Worm (Caenorhabditis elegans) whole organism, L4 larva: ENCODE results near the gene mrps-5.

Experiments used
- F10B5.3 ChIP-seq: sonication (generic microtip); optimal IDR thresholded peaks from 2 replicates; lab custom pipeline; 2016; ENCODE audit warnings: mild to moderate bottlenecking, missing genetic modification characterization, missing compliant biosample characterization
- F37D6.2 ChIP-seq: sonication (generic microtip); optimal IDR thresholded peaks from 2 replicates; lab custom pipeline; 2016; ENCODE audit warnings: mild to moderate bottlenecking, missing genetic modification characterization, missing compliant biosample characterization
- Y105C5A.15 ChIP-seq: fragments of 200-800 bp; sonication (Bioruptor generic); IDR thresholded peaks from 2 replicates; pipeline ENCODE4 v1.3.6; 2022; ENCODE audit warnings: missing genetic modification characterization, missing compliant biosample characterization
- Y75B8A.6 ChIP-seq: fragments of 200-800 bp; sonication (Bioruptor generic); IDR thresholded peaks from 2 replicates; pipeline ENCODE4 v1.3.6; 2022; ENCODE audit warnings: missing genetic modification reagents, missing genetic modification characterization, missing compliant biosample characterization
- aha-1 ChIP-seq: fragments of 150-350 bp; peaks from one replicate; lab custom pipeline; 2014; ENCODE audit warnings: missing biosample characterization, missing genetic modification characterization
- aly-2 ChIP-seq: sonication (generic microtip); optimal IDR thresholded peaks from 2 replicates; lab custom pipeline; 2018; ENCODE audit warnings: missing biosample characterization, missing genetic modification characterization
- ama-1 ChIP-seq: fragments of 150-350 bp; optimal IDR thresholded peaks from 2 replicates; lab custom pipeline; 2014; ENCODE audit warnings: inconsistent platforms, mixed read lengths
- arid-1 ChIP-seq: fragments of 200-800 bp; sonication (Bioruptor generic); conservative IDR thresholded peaks from 2 replicates; pipeline ENCODE4 v1.3.6; 2022; ENCODE audit warnings: missing genetic modification reagents, missing genetic modification characterization, missing compliant biosample characterization
- attf-4 ChIP-seq: sonication (generic microtip); optimal IDR thresholded peaks from 3 replicates; lab custom pipeline; 2017; ENCODE audit warnings: missing biosample characterization, missing genetic modification characterization
- ceh-28 ChIP-seq: fragments of 150-350 bp; optimal IDR thresholded peaks from 2 replicates; lab custom pipeline; 2014; ENCODE audit warnings: missing biosample characterization, missing genetic modification reagents, missing genetic modification characterization
- ceh-62 ChIP-seq: sonication (generic microtip); optimal IDR thresholded peaks from 2 replicates; lab custom pipeline; 2017; ENCODE audit warnings: missing biosample characterization, missing genetic modification characterization
- ces-1 ChIP-seq: fragments of 150-350 bp; sonication (generic microtip); optimal IDR thresholded peaks from 4 replicates; lab custom pipeline; 2014; ENCODE audit warnings: missing biosample characterization, missing genetic modification reagents, missing genetic modification characterization
- daf-12 ChIP-seq: fragments of 150-350 bp; optimal IDR thresholded peaks from 2 replicates; lab custom pipeline; 2014; ENCODE audit warnings: missing biosample characterization, missing genetic modification reagents, missing genetic modification characterization
- daf-16 ChIP-seq, 3 experiments: sonication (generic microtip); optimal IDR thresholded peaks; 2 replicates each; lab custom pipeline; 2016 to 2017; ENCODE audit warnings: missing genetic modification characterization in 3 of 3, missing genetic modification reagents in 3 of 3, mild to moderate bottlenecking in 2 of 3, missing compliant biosample characterization in 2 of 3, missing biosample characterization in 1 of 3, moderate library complexity in 1 of 3
- daf-8 ChIP-seq: fragments of 200-800 bp; sonication (Bioruptor generic); IDR thresholded peaks from 2 replicates; pipeline ENCODE4 v1.3.6; 2022; ENCODE audit warnings: missing genetic modification characterization, missing compliant biosample characterization
- dmd-6 ChIP-seq: fragments of 200-800 bp; sonication (Bioruptor generic); IDR thresholded peaks from 2 replicates; pipeline ENCODE4 v1.3.6; 2022; ENCODE audit warnings: missing genetic modification reagents, missing genetic modification characterization, missing compliant biosample characterization
- dmd-8 ChIP-seq: fragments of 200-800 bp; sonication (Bioruptor generic); IDR thresholded peaks from 2 replicates; pipeline ENCODE4 v1.3.6; 2022; ENCODE audit warnings: missing genetic modification characterization, missing compliant biosample characterization
- duxl-1 ChIP-seq: sonication (generic microtip); optimal IDR thresholded peaks from 2 replicates; lab custom pipeline; 2016; ENCODE audit warnings: mild to moderate bottlenecking, missing genetic modification characterization, moderate library complexity, missing compliant biosample characterization; ENCODE audit not compliant: poor library complexity
- dve-1 ChIP-seq: sonication (generic microtip); optimal IDR thresholded peaks from 2 replicates; lab custom pipeline; 2017; ENCODE audit warnings: antibody characterized with exemption, mild to moderate bottlenecking, missing genetic modification characterization, missing compliant biosample characterization; ENCODE audit not compliant: insufficient read depth
- gei-8 ChIP-seq: fragments of 200-800 bp; sonication (Bioruptor generic); optimal IDR thresholded peaks from 2 replicates; lab custom pipeline; 2018; ENCODE audit warnings: mild to moderate bottlenecking, missing genetic modification characterization, missing compliant biosample characterization
- hlh-11 ChIP-seq: fragments of 200-800 bp; sonication (Bioruptor generic); optimal IDR thresholded peaks from 2 replicates; lab custom pipeline; 2018; ENCODE audit warnings: mild to moderate bottlenecking, missing genetic modification characterization, missing compliant biosample characterization
- hlh-30 ChIP-seq: sonication (generic microtip); optimal IDR thresholded peaks from 2 replicates; lab custom pipeline; 2017; ENCODE audit warnings: antibody characterized with exemption, mild to moderate bottlenecking, missing genetic modification characterization, missing compliant biosample characterization; ENCODE audit not compliant: insufficient read depth
- hmg-1.1 ChIP-seq: fragments of 200-800 bp; sonication (Bioruptor generic); IDR thresholded peaks from 2 replicates; pipeline ENCODE4 v1.3.6; 2022; ENCODE audit warnings: missing genetic modification reagents, missing genetic modification characterization, missing compliant biosample characterization
- lin-39 ChIP-seq: fragments of 150-350 bp; optimal IDR thresholded peaks from 2 replicates; lab custom pipeline; 2014; ENCODE audit warnings: missing biosample characterization, missing genetic modification reagents, missing genetic modification characterization
- lsy-2 ChIP-seq, 2 experiments: fragments of 150-350 bp in 1 of 2; sonication (generic microtip) in 1 of 2; optimal IDR thresholded peaks; 2 replicates each; lab custom pipeline; 2014 to 2017; ENCODE audit warnings: missing biosample characterization in 2 of 2, missing genetic modification characterization in 2 of 2
- mdl-1 ChIP-seq, 2 experiments: fragments of 150-350 bp in 1 of 2; sonication (generic microtip) in 1 of 2; optimal IDR thresholded peaks; 2 replicates each; lab custom pipeline; 2014 to 2017; ENCODE audit warnings: missing biosample characterization in 2 of 2, missing genetic modification characterization in 2 of 2
- mep-1 ChIP-seq: fragments of 150-350 bp; sonication (generic microtip); optimal IDR thresholded peaks from 3 replicates; lab custom pipeline; 2014; ENCODE audit warnings: missing biosample characterization, missing genetic modification characterization
- mes-2 ChIP-seq: sonication (generic microtip); optimal IDR thresholded peaks from 2 replicates; lab custom pipeline; 2016; ENCODE audit warnings: missing genotype, mild to moderate bottlenecking, missing genetic modification characterization, missing compliant biosample characterization; ENCODE audit not compliant: poor library complexity, severe bottlenecking
- nhr-11 ChIP-seq: fragments of 150-350 bp; optimal IDR thresholded peaks from 2 replicates; lab custom pipeline; 2014; ENCODE audit warnings: missing biosample characterization, missing genetic modification characterization
- nhr-237 ChIP-seq: sonication (generic microtip); optimal IDR thresholded peaks from 2 replicates; lab custom pipeline; 2017; ENCODE audit warnings: missing biosample characterization, missing genetic modification characterization
- nhr-25 ChIP-seq: sonication (generic microtip); optimal IDR thresholded peaks from 2 replicates; lab custom pipeline; 2017; ENCODE audit warnings: missing genetic modification characterization, mild to moderate bottlenecking, missing compliant biosample characterization, antibody characterized with exemption, moderate library complexity, borderline replicate concordance; ENCODE audit not compliant: insufficient read depth
- nhr-28 ChIP-seq: fragments of 150-350 bp; optimal IDR thresholded peaks from 2 replicates; lab custom pipeline; 2014; ENCODE audit warnings: missing biosample characterization, missing genetic modification characterization
- nhr-48 ChIP-seq: sonication (generic microtip); optimal IDR thresholded peaks from 2 replicates; lab custom pipeline; 2016; ENCODE audit warnings: mild to moderate bottlenecking, missing genetic modification characterization, missing compliant biosample characterization
- php-3 ChIP-seq: fragments of 200-800 bp; sonication (Bioruptor generic); IDR thresholded peaks from 2 replicates; pipeline ENCODE4 v1.3.6; 2022; ENCODE audit warnings: missing genetic modification reagents, missing genetic modification characterization, missing compliant biosample characterization
- saeg-2 ChIP-seq: fragments of 200-800 bp; sonication (Bioruptor generic); IDR thresholded peaks from 2 replicates; pipeline ENCODE4 v1.3.6; 2022; ENCODE audit warnings: missing genetic modification reagents, missing genetic modification characterization, missing compliant biosample characterization
- sdz-12 ChIP-seq: fragments of 200-800 bp; sonication (Bioruptor generic); optimal IDR thresholded peaks from 2 replicates; lab custom pipeline; 2018; ENCODE audit warnings: mild to moderate bottlenecking, missing genetic modification characterization, missing compliant biosample characterization
- skn-1 ChIP-seq: fragments of 150-350 bp; optimal IDR thresholded peaks from 2 replicates; lab custom pipeline; 2014; ENCODE audit warnings: missing biosample characterization, missing genetic modification characterization
- unc-130 ChIP-seq: sonication (generic microtip); optimal IDR thresholded peaks from 2 replicates; lab custom pipeline; 2016; ENCODE audit warnings: missing genetic modification reagents, missing genetic modification characterization, missing compliant biosample characterization
- unc-39 ChIP-seq: sonication (generic microtip); optimal IDR thresholded peaks from 2 replicates; lab custom pipeline; 2017; ENCODE audit warnings: missing biosample characterization, missing genetic modification characterization
- unc-62 ChIP-seq, 3 experiments: fragments of 150-350 bp in 1 of 3; sonication (generic microtip); optimal IDR thresholded peaks in 2 of 3; peaks in 1 of 3; 1 replicate in 1 of 3; 2 replicates in 2 of 3; lab custom pipeline; 2014 to 2017; ENCODE audit warnings: missing biosample characterization in 3 of 3, missing genetic modification characterization in 3 of 3, missing genetic modification reagents in 3 of 3, missing genotype in 1 of 3
- zfp-2 ChIP-seq: sonication (generic microtip); optimal IDR thresholded peaks from 2 replicates; lab custom pipeline; 2016; ENCODE audit warnings: mild to moderate bottlenecking, missing genetic modification characterization, missing compliant biosample characterization
- ztf-11 ChIP-seq: fragments of 150-350 bp; optimal IDR thresholded peaks from 2 replicates; lab custom pipeline; 2014; ENCODE audit warnings: missing biosample characterization, missing genetic modification characterization
- ztf-7 ChIP-seq: fragments of 150-350 bp; optimal IDR thresholded peaks from 2 replicates; lab custom pipeline; 2014; ENCODE audit warnings: missing biosample characterization, missing genetic modification characterization

Gene mrps-5

DNA sequence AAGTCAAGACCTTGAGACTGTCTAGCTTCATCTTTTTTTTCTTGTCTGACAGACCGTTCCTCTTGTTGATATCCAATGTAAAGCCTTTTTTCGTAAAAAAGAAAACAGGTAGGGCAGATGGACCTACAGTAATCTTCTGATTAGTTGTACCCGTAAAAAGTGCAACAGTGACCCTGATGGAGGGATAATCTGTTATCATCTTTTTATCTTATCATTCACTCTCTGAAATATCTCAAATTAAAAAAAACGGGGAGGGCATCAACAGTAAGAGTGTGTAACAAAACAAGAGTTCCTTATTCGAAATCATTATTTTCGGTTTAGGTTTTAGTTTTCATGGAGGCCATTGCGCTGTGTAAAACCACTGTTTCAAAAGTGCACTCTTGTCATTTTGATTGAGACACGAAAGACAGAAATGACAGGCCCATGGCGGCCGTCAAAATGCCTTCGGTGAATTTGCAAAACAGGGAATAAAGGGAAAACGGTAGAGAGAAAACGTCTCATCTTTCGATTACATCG lies 29.6 kb upstream of the mrps-5 start:
- no peak for TF ChIP-seq hlh-30 (tag; lab: Kevin White, UChicago)
- peak; percentile 68 for TF ChIP-seq nhr-48
- no peak for TF ChIP-seq ama-1
- no peak for TF ChIP-seq saeg-2 (GFP tag; lab: Robert Waterston, UW)
- no peak for TF ChIP-seq ces-1 (GFP tag; lab: Kevin White, UChicago)
- no peak for TF ChIP-seq mdl-1 (tag; optimal IDR thresholded peaks at IDR 0.05; lab: Kevin White, UChicago)
- TF ChIP-seq hlh-11 (tag; lab: Kevin White, UChicago), result peak; percentile 56
- TF ChIP-seq mep-1 (tag; lab: Kevin White, UChicago), result peak; percentile 3
- TF ChIP-seq skn-1 (tag; lab: Kevin White, UChicago), result no peak
- no peak for TF ChIP-seq zfp-2 (tag; lab: Kevin White, UChicago)
- peak in 1 of 2 experiments; percentile 46 for TF ChIP-seq lsy-2 (tag; optimal IDR thresholded peaks at IDR 0.05; lab: Kevin White, UChicago)
- no peak for TF ChIP-seq attf-4
- TF ChIP-seq unc-62 (GFP tag; optimal IDR thresholded peaks at IDR 0.05 in 1 of 2; lab: Kevin White, UChicago), result peak in 1 of 2 experiments; percentile 98
- TF ChIP-seq unc-62 (tag; optimal IDR thresholded peaks at IDR 0.05; lab: Kevin White, UChicago), result no peak
- TF ChIP-seq sdz-12 (GFP tag; lab: Kevin White, UChicago), result no peak
- TF ChIP-seq F10B5.3 (tag; lab: Kevin White, UChicago), result no peak
- no peak for TF ChIP-seq aly-2 (tag; lab: Kevin White, UChicago)
- no peak for TF ChIP-seq duxl-1
- no peak for TF ChIP-seq php-3
- TF ChIP-seq nhr-25 (tag; lab: Kevin White, UChicago), result peak; percentile 72
- no peak for TF ChIP-seq Y105C5A.15 (GFP tag; lab: Robert Waterston, UW)
- TF ChIP-seq F37D6.2 (tag; lab: Kevin White, UChicago), result no peak
- no peak for TF ChIP-seq Y75B8A.6 (GFP tag; lab: Robert Waterston, UW)
- TF ChIP-seq dmd-6 (GFP tag; lab: Robert Waterston, UW), result peak; percentile 49; the same call in 1 of the 2 replicates
- TF ChIP-seq dmd-8 (GFP tag; lab: Robert Waterston, UW), result no peak
- no peak for TF ChIP-seq arid-1 (GFP tag; lab: Robert Waterston, UW)
- TF ChIP-seq daf-12 (tag; lab: Kevin White, UChicago), result no peak
- TF ChIP-seq, all 104 proteins: peak for 7

DNA sequence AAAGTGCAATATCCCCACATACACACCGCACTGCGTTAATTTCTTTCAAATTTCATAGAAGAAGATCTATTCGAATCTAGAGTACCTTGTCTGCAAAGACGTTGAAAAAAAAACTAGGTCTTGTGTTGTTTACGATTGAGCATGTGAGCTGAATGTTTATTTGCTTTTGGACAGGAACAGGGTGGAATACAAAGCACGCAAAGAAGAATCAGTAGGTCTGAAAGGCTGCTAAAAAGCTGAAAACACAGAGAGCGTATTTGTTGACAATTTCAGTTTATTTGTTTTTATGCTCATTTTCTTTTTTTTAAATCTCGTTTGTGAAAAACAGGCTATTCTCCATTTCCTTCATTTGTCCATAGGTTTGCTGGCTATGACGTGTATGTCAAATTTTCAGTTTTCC lies 28.3 kb upstream of the mrps-5 start:
- TF ChIP-seq unc-130 (GFP tag; lab: Kevin White, UChicago) (no peak), hlh-30 (tag; lab: Kevin White, UChicago) (peak; percentile 23), nhr-11 (tag; lab: Kevin White, UChicago) (no peak), dve-1 (tag; lab: Kevin White, UChicago) (peak; percentile 4), mes-2 (tag; lab: Kevin White, UChicago) (no peak), unc-62 (GFP tag; optimal IDR thresholded peaks at IDR 0.05 in 1 of 2; lab: Kevin White, UChicago) (peak in 1 of 2 experiments; percentile 71), unc-62 (tag; optimal IDR thresholded peaks at IDR 0.05; lab: Kevin White, UChicago) (no peak), daf-16 (GFP tag; optimal IDR thresholded peaks at IDR 0.05; lab: Kevin White, UChicago) (no peak), daf-16 (tag; optimal IDR thresholded peaks at IDR 0.05; lab: Kevin White, UChicago) (peak; percentile 52), aha-1 (no peak)

DNA sequence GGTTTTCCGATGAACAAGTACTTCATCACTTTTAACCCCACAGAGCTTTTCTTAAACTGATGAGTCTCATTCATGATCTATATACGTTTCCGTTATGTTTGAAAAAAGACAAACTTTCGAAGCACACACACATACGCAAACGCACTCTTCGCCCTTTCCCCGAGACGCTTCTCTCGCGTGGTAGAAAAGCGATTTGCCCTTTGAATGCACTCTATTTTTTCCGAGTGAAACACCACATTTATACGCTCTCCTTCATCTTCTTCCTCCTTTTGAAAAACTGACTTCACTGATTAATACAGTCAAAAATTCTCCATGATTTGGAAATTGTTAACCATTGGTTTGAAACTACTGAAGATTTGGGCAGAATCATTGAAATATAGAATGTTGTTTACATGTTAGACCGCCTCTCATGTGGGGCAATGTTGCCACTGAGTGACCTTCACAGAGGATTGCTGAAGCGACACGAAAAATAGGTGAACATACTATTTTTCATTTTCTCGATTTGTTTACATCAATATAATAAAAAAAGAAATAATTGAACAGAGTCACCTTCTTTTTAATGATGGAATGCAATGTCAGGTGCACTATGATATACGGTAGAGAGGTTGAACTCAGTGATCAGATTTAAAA lies 26.8 kb upstream of the mrps-5 start:
- no peak for TF ChIP-seq hmg-1.1 (GFP tag; lab: Robert Waterston, UW)
- TF ChIP-seq daf-16 (GFP tag; optimal IDR thresholded peaks at IDR 0.05; lab: Kevin White, UChicago), result no peak
- TF ChIP-seq daf-16 (tag; optimal IDR thresholded peaks at IDR 0.05; lab: Kevin White, UChicago), result peak; percentile 70
- peak; percentile 11 for TF ChIP-seq nhr-28 (tag; lab: Kevin White, UChicago)
- TF ChIP-seq nhr-237 (tag; lab: Kevin White, UChicago), result no peak
- TF ChIP-seq ceh-62, result no peak
- TF ChIP-seq gei-8 (GFP tag; lab: Kevin White, UChicago), result no peak
- TF ChIP-seq daf-8 (GFP tag; lab: Robert Waterston, UW), result no peak
- no peak for TF ChIP-seq ztf-7 (tag; lab: Kevin White, UChicago)
- no peak for TF ChIP-seq unc-39 (tag; lab: Kevin White, UChicago)
- TF ChIP-seq ztf-11 (tag; lab: Kevin White, UChicago), result no peak
- TF ChIP-seq unc-62 (GFP tag; optimal IDR thresholded peaks at IDR 0.05 in 1 of 2; lab: Kevin White, UChicago), result peak in 1 of 2 experiments; percentile 94
- no peak for TF ChIP-seq unc-62 (tag; optimal IDR thresholded peaks at IDR 0.05; lab: Kevin White, UChicago)
- TF ChIP-seq lin-39 (tag; lab: Kevin White, UChicago), result no peak
- TF ChIP-seq ceh-28 (tag; lab: Kevin White, UChicago), result no peak
